Fruit fly (Drosophila melanogaster) whole organism, embryonic: Measurements from ENCODE around the gene Mdr65.

Experiments used
- Asciz ChIP-seq: fragments of 200-800 bp; sonication (Bioruptor generic); optimal IDR thresholded peaks from 2 replicates; lab custom pipeline; 2017; ENCODE audit warnings: missing biosample characterization, mild to moderate bottlenecking, missing genetic modification characterization, missing genetic modification reagents
- Atf-2 ChIP-seq: fragments of 200-800 bp; sonication (Bioruptor generic); optimal IDR thresholded peaks from 2 replicates; lab custom pipeline; 2016; ENCODE audit warnings: missing biosample characterization, missing genetic modification characterization
- B-H1 ChIP-seq: fragments of 200-800 bp; sonication (Bioruptor generic); IDR thresholded peaks from 3 replicates; pipeline ENCODE4 v1.3.6; 2022; ENCODE audit warnings: missing biosample characterization, missing genetic modification characterization
- Blimp-1 ChIP-seq: fragments of 200-800 bp; sonication (Bioruptor generic); optimal IDR thresholded peaks from 3 replicates; lab custom pipeline; 2018; ENCODE audit warnings: missing biosample characterization, missing genetic modification characterization, mild to moderate bottlenecking, moderate library complexity, missing genetic modification reagents
- C15 ChIP-seq: fragments of 200-800 bp; sonication (Bioruptor generic); IDR thresholded peaks from 3 replicates; pipeline ENCODE4 v1.3.6; 2022; ENCODE audit warnings: missing biosample characterization, missing genetic modification characterization
- CG10565 ChIP-seq: fragments of 200-800 bp; sonication (Bioruptor generic); optimal IDR thresholded peaks from 3 replicates; lab custom pipeline; 2016; ENCODE audit warnings: missing biosample characterization, mild to moderate bottlenecking, missing genetic modification characterization
- CG10979 ChIP-seq: fragments of 200-800 bp; sonication (Bioruptor generic); optimal IDR thresholded peaks from 2 replicates; lab custom pipeline; 2018; ENCODE audit warnings: missing biosample characterization, mild to moderate bottlenecking, missing genetic modification characterization, moderate library complexity
- CG11695 ChIP-seq: fragments of 200-800 bp; sonication (Bioruptor generic); IDR thresholded peaks from 3 replicates; pipeline ENCODE4 v1.3.6; 2022; ENCODE audit warnings: missing biosample characterization, missing genetic modification characterization
- CG1233 ChIP-seq: fragments of 200-800 bp; sonication (Bioruptor generic); optimal IDR thresholded peaks from 4 replicates; lab custom pipeline; 2018; ENCODE audit warnings: missing biosample characterization, mild to moderate bottlenecking, missing genetic modification characterization
- CG13287 ChIP-seq: fragments of 200-800 bp; sonication (Bioruptor generic); IDR thresholded peaks from 2 replicates; pipeline ENCODE4 v1.3.6; 2022; ENCODE audit warnings: missing biosample characterization, missing genetic modification characterization; ENCODE audit not compliant: partially characterized antibody
- CG13775 ChIP-seq: fragments of 200-800 bp; sonication (Bioruptor generic); optimal IDR thresholded peaks from 3 replicates; lab custom pipeline; 2017; ENCODE audit warnings: missing biosample characterization, mild to moderate bottlenecking, missing genetic modification characterization
- CG16779 ChIP-seq: fragments of 200-800 bp; sonication (Bioruptor generic); IDR thresholded peaks from 2 replicates; pipeline ENCODE4 v1.3.6; 2022; ENCODE audit warnings: missing biosample characterization, missing genetic modification characterization
- CG17328 ChIP-seq: fragments of 200-800 bp; sonication (Bioruptor generic); IDR thresholded peaks from 2 replicates; pipeline ENCODE4 v1.3.6; 2022; ENCODE audit warnings: missing biosample characterization, missing genetic modification characterization
- CG18011 ChIP-seq: fragments of 200-800 bp; sonication (Bioruptor generic); optimal IDR thresholded peaks from 2 replicates; lab custom pipeline; 2017; ENCODE audit warnings: missing biosample characterization, missing genetic modification characterization, mild to moderate bottlenecking, moderate library complexity, missing genotype
- CG18262 ChIP-seq: fragments of 200-800 bp; optimal IDR thresholded peaks from 3 replicates; lab custom pipeline; 2019; ENCODE audit warnings: missing biosample characterization, mild to moderate bottlenecking, missing genetic modification characterization, moderate library complexity
- CG2875 ChIP-seq: fragments of 200-800 bp; sonication (Bioruptor generic); optimal IDR thresholded peaks from 2 replicates; lab custom pipeline; 2017; ENCODE audit warnings: missing biosample characterization, mild to moderate bottlenecking, missing genetic modification characterization, missing genetic modification reagents
- CG3163 ChIP-seq: fragments of 200-800 bp; sonication (Bioruptor generic); optimal IDR thresholded peaks from 3 replicates; lab custom pipeline; 2016; ENCODE audit warnings: missing biosample characterization, missing genetic modification characterization
- CG34422 ChIP-seq: fragments of 200-800 bp; sonication (Bioruptor generic); IDR thresholded peaks from 3 replicates; pipeline ENCODE4 v1.3.6; 2022; ENCODE audit warnings: missing biosample characterization, missing genetic modification characterization
- CG4730 ChIP-seq: fragments of 200-800 bp; sonication (Bioruptor generic); IDR thresholded peaks from 2 replicates; pipeline ENCODE4 v1.3.6; 2022; ENCODE audit warnings: missing biosample characterization, missing genetic modification characterization
- CG7745 ChIP-seq: fragments of 200-800 bp; sonication (Bioruptor generic); optimal IDR thresholded peaks from 2 replicates; lab custom pipeline; 2018; ENCODE audit warnings: missing biosample characterization, mild to moderate bottlenecking, missing genetic modification characterization, moderate library complexity
- CG9437 ChIP-seq: fragments of 200-800 bp; sonication (Bioruptor generic); optimal IDR thresholded peaks from 2 replicates; lab custom pipeline; 2018; ENCODE audit warnings: missing biosample characterization, mild to moderate bottlenecking, missing genetic modification characterization
- CrebB ChIP-seq: fragments of 200-800 bp; sonication (Bioruptor generic); optimal IDR thresholded peaks from 3 replicates; lab custom pipeline; 2018; ENCODE audit warnings: missing biosample characterization, mild to moderate bottlenecking, missing genetic modification characterization
- Deaf1 ChIP-seq: fragments of 200-800 bp; optimal IDR thresholded peaks from 3 replicates; lab custom pipeline; 2019; ENCODE audit warnings: missing biosample characterization, mild to moderate bottlenecking, missing genetic modification characterization, moderate library complexity
- E2f1 ChIP-seq: fragments of 200-800 bp; sonication (Bioruptor generic); IDR thresholded peaks from 2 replicates; pipeline ENCODE4 v1.3.6; 2022; ENCODE audit warnings: missing biosample characterization, missing genetic modification characterization
- Ets65A ChIP-seq: fragments of 200-800 bp; sonication (Bioruptor generic); peaks from one replicate; lab custom pipeline; 2016; ENCODE audit warnings: missing biosample characterization, missing genetic modification characterization
- Fer1 ChIP-seq: fragments of 200-800 bp; sonication (Bioruptor generic); optimal IDR thresholded peaks from 2 replicates; lab custom pipeline; 2017; ENCODE audit warnings: missing biosample characterization, mild to moderate bottlenecking, missing genetic modification characterization
- H15 ChIP-seq: fragments of 200-800 bp; sonication (Bioruptor generic); IDR thresholded peaks from 3 replicates; pipeline ENCODE4 v1.3.6; 2022; ENCODE audit warnings: missing biosample characterization, missing genetic modification characterization
- HLH3B ChIP-seq: fragments of 200-800 bp; sonication (Bioruptor generic); IDR thresholded peaks from 2 replicates; pipeline ENCODE4 v1.3.6; 2022; ENCODE audit warnings: missing biosample characterization, missing genetic modification characterization
- MTF-1 ChIP-seq: fragments of 200-800 bp; sonication (Bioruptor generic); optimal IDR thresholded peaks from 2 replicates; lab custom pipeline; 2018; ENCODE audit warnings: missing biosample characterization, mild to moderate bottlenecking, missing genetic modification characterization, borderline replicate concordance
- Opbp ChIP-seq: fragments of 200-800 bp; sonication (Bioruptor generic); IDR thresholded peaks from 3 replicates; pipeline ENCODE4 v1.3.6; 2022; ENCODE audit warnings: missing biosample characterization, missing genetic modification characterization; ENCODE audit not compliant: partially characterized antibody
- Trl ChIP-seq, 3 experiments: fragments of >200 bp in 2 of 3; fragments of 200-800 bp in 1 of 3; sonication (Bioruptor generic) in 1 of 3; optimal IDR thresholded peaks; 2 replicates in 1 of 3; 3 replicates in 2 of 3; lab custom pipeline; 2016 to 2017; ENCODE audit warnings: missing biosample characterization in 1 of 3, missing genetic modification characterization in 1 of 3
- bsh ChIP-seq, 2 experiments: fragments of 200-800 bp; sonication (Bioruptor generic); optimal IDR thresholded peaks; 2 replicates each; lab custom pipeline; 2017 to 2018; ENCODE audit warnings: mild to moderate bottlenecking in 2 of 2, missing biosample characterization in 2 of 2, missing genetic modification characterization in 2 of 2, moderate library complexity in 1 of 2
- chinmo ChIP-seq: fragments of 200-800 bp; sonication (Bioruptor generic); IDR thresholded peaks from 4 replicates; pipeline ENCODE4 v1.3.6; 2022; ENCODE audit warnings: missing biosample characterization, missing genetic modification characterization; ENCODE audit not compliant: partially characterized antibody
- ci ChIP-seq: fragments of 200-800 bp; sonication (Bioruptor generic); IDR thresholded peaks from 3 replicates; pipeline ENCODE4 v1.3.6; 2022; ENCODE audit warnings: missing biosample characterization, missing genetic modification characterization
- esg ChIP-seq: fragments of 200-800 bp; sonication (Bioruptor generic); conservative IDR thresholded peaks from 2 replicates; pipeline ENCODE4 v1.3.6; 2022; ENCODE audit warnings: missing biosample characterization, missing genetic modification characterization
- gt ChIP-seq: fragments of 200-800 bp; sonication (Bioruptor generic); IDR thresholded peaks from 2 replicates; pipeline ENCODE4 v1.3.6; 2022; ENCODE audit warnings: missing biosample characterization, missing genetic modification characterization
- h ChIP-seq: fragments of >200 bp; optimal IDR thresholded peaks from 2 replicates; lab custom pipeline; 2017
- lilli ChIP-seq: fragments of 200-800 bp; sonication (Bioruptor generic); optimal IDR thresholded peaks from 3 replicates; lab custom pipeline; 2016; ENCODE audit warnings: missing biosample characterization, missing genetic modification characterization
- lola ChIP-seq, 3 experiments: fragments of >200 bp in 2 of 3; fragments of 200-800 bp in 1 of 3; sonication (Bioruptor generic) in 1 of 3; optimal IDR thresholded peaks; 2 replicates each; lab custom pipeline; 2017 to 2019; ENCODE audit warnings: missing biosample characterization in 3 of 3, missing genetic modification characterization in 3 of 3, mild to moderate bottlenecking in 1 of 3, moderate library complexity in 1 of 3
- odd ChIP-seq: fragments of 200-800 bp; sonication (Bioruptor generic); optimal IDR thresholded peaks from 2 replicates; lab custom pipeline; 2017; ENCODE audit warnings: missing biosample characterization, mild to moderate bottlenecking, missing genetic modification characterization
- pfk ChIP-seq: fragments of 200-800 bp; sonication (Bioruptor generic); optimal IDR thresholded peaks from 2 replicates; lab custom pipeline; 2018; ENCODE audit warnings: missing biosample characterization, mild to moderate bottlenecking, missing genetic modification characterization, moderate library complexity
- ranshi ChIP-seq: fragments of 200-800 bp; sonication (Bioruptor generic); IDR thresholded peaks from 2 replicates; pipeline ENCODE4 v1.3.6; 2022; ENCODE audit warnings: missing biosample characterization, missing genetic modification characterization
- sd ChIP-seq: fragments of 200-800 bp; sonication (Bioruptor generic); optimal IDR thresholded peaks from 3 replicates; lab custom pipeline; 2018; ENCODE audit warnings: missing biosample characterization, mild to moderate bottlenecking, missing genetic modification characterization, moderate library complexity
- shn ChIP-seq: fragments of 200-800 bp; sonication (Bioruptor generic); optimal IDR thresholded peaks from 3 replicates; lab custom pipeline; 2016; ENCODE audit warnings: missing biosample characterization, missing genetic modification characterization
- so ChIP-seq: fragments of 200-800 bp; sonication (Bioruptor generic); IDR thresholded peaks from 3 replicates; pipeline ENCODE4 v1.3.6; 2022; ENCODE audit warnings: missing biosample characterization, missing genetic modification characterization
- sqz ChIP-seq: fragments of 200-800 bp; sonication (Bioruptor generic); optimal IDR thresholded peaks from 3 replicates; lab custom pipeline; 2018; ENCODE audit warnings: missing biosample characterization, mild to moderate bottlenecking, missing genetic modification characterization
- stc ChIP-seq: fragments of 200-800 bp; sonication (Bioruptor generic); IDR thresholded peaks from 2 replicates; pipeline ENCODE4 v1.3.6; 2022; ENCODE audit warnings: missing biosample characterization, missing genetic modification characterization
- vnd ChIP-seq: fragments of 200-800 bp; sonication (Bioruptor generic); IDR thresholded peaks from 3 replicates; pipeline ENCODE4 v1.3.6; 2022; ENCODE audit warnings: missing biosample characterization, missing genetic modification characterization; ENCODE audit not compliant: partially characterized antibody

Mdr65 gene

dm6 chr3L:6220187-6220586, 25.4 kb downstream of the Mdr65 start, which contains the start of gene CG33946 (continued):
- TF ChIP-seq stc (GFP tag; lab: Robert Waterston, UW) (peak; percentile 61), CG3163 (GFP tag; lab: Kevin White, UChicago) (no peak), h (no peak), CG18262 (peak; percentile 10), CG11695 (GFP tag; lab: Robert Waterston, UW) (0 out of 3 replicates have a peak, but pooled peaks have one; percentile 36), Blimp-1 (GFP tag; lab: Kevin White, UChicago) (peak; percentile 12), H15 (peak; percentile 59; the same call in 1 of the 3 replicates), CG13287 (GFP tag; lab: Robert Waterston, UW) (no peak), CG13775 (GFP tag; lab: Kevin White, UChicago) (peak; percentile 33), CG16779 (GFP tag; lab: Robert Waterston, UW) (no peak), ranshi (peak; percentile 64; the same call in 1 of the 2 replicates), CG34422 (GFP tag; lab: Robert Waterston, UW) (peak; percentile 35; the same call in 1 of the 3 replicates), E2f1 (0 out of 2 replicates have a peak, but pooled peaks have one; percentile 25), Atf-2 (peak; percentile 30), CG1233 (GFP tag; lab: Kevin White, UChicago) (no peak), vnd (0 out of 3 replicates have a peak, but pooled peaks have one; percentile 18), CG10565 (GFP tag; lab: Kevin White, UChicago) (no peak), Ets65A (GFP tag; lab: Kevin White, UChicago) (peak; percentile 39), lilli (GFP tag; lab: Kevin White, UChicago) (peak; percentile 13), esg (GFP tag; lab: Robert Waterston, UW) (peak; percentile 54)

dm6 chr3L:6218517-6219155, 26.9 kb downstream of the Mdr65 start:
- TF ChIP-seq CG34422 (GFP tag; lab: Robert Waterston, UW) (peak; percentile 95; the same call in 2 of the 3 replicates), CG9437 (GFP tag; lab: Kevin White, UChicago) (no peak), CG3163 (GFP tag; lab: Kevin White, UChicago) (peak; percentile 62), CG4730 (GFP tag; lab: Robert Waterston, UW) (no peak), sqz (GFP tag; lab: Kevin White, UChicago) (peak; percentile 36), gt (GFP tag; lab: Robert Waterston, UW) (no peak), shn (GFP tag; lab: Kevin White, UChicago) (no peak), bsh (GFP tag; optimal IDR thresholded peaks at IDR 0.05; lab: Kevin White, UChicago) (peak in 1 of 2 experiments; percentile 56), Deaf1 (tag; lab: Kevin White, UChicago) (peak; percentile 96), CG7745 (tag; lab: Kevin White, UChicago) (peak; percentile 29), Opbp (GFP tag; lab: Robert Waterston, UW) (peak; percentile 47; the same call in 1 of the 3 replicates), chinmo (peak; percentile 93), CrebB (tag; lab: Kevin White, UChicago) (peak; percentile 51), B-H1 (GFP tag; lab: Robert Waterston, UW) (no peak), CG10979 (tag; lab: Kevin White, UChicago) (peak; percentile 10), Asciz (GFP tag; lab: Kevin White, UChicago) (peak; percentile 36), so (peak; percentile 47; the same call in 1 of the 3 replicates), Trl (optimal IDR thresholded peaks at IDR 0.05; lab: Kevin White, UChicago) (peak; percentile 70 to 72), Trl (GFP tag; optimal IDR thresholded peaks at IDR 0.05; lab: Kevin White, UChicago) (no peak), MTF-1 (GFP tag; lab: Kevin White, UChicago) (peak; percentile 31), sd (tag; lab: Kevin White, UChicago) (peak; percentile 63), ci (peak; percentile 78; the same call in 2 of the 3 replicates), pfk (GFP tag; lab: Kevin White, UChicago) (peak; percentile 94), lola (GFP tag; optimal IDR thresholded peaks at IDR 0.05; lab: Kevin White, UChicago) (no peak), Fer1 (GFP tag; lab: Kevin White, UChicago) (peak; percentile 39), CG17328 (GFP tag; lab: Robert Waterston, UW) (no peak), odd (peak; percentile 47), CG2875 (GFP tag; lab: Kevin White, UChicago) (peak; percentile 1), CG18011 (GFP tag; lab: Kevin White, UChicago) (no peak), C15 (GFP tag; lab: Robert Waterston, UW) (no peak), HLH3B (GFP tag; lab: Robert Waterston, UW) (no peak)
